Worm (Caenorhabditis elegans) whole organism, mixed stage, embryonic: ENCODE measurements around the gene phb-2.

ENCODE experiments used
- bed-3 ChIP-seq: fragments of 200-800 bp; sonication (Bioruptor generic); optimal IDR thresholded peaks from 3 replicates; lab custom pipeline; 2018; ENCODE audit warnings: mild to moderate bottlenecking, missing genetic modification characterization, moderate library complexity, missing compliant biosample characterization
- blmp-1 ChIP-seq: fragments of 150-350 bp; optimal IDR thresholded peaks from 2 replicates; lab custom pipeline; 2014; ENCODE audit warnings: missing biosample characterization, missing genetic modification characterization
- ceh-39 ChIP-seq: fragments of 150-350 bp; optimal IDR thresholded peaks from 2 replicates; lab custom pipeline; 2014; ENCODE audit warnings: missing biosample characterization, missing genetic modification characterization
- ceh-43 ChIP-seq: fragments of 200-800 bp; sonication (Bioruptor generic); optimal IDR thresholded peaks from 2 replicates; lab custom pipeline; 2018; ENCODE audit warnings: mild to moderate bottlenecking, missing genetic modification characterization, moderate library complexity, missing compliant biosample characterization
- ceh-83 ChIP-seq: fragments of 200-800 bp; sonication (Bioruptor generic); optimal IDR thresholded peaks from 2 replicates; lab custom pipeline; 2018; ENCODE audit warnings: mild to moderate bottlenecking, missing genetic modification characterization, missing compliant biosample characterization
- ces-1 ChIP-seq: fragments of 150-350 bp; optimal IDR thresholded peaks from 2 replicates; lab custom pipeline; 2014; ENCODE audit warnings: missing biosample characterization, missing genetic modification reagents, missing genetic modification characterization
- cnd-1 ChIP-seq: fragments of 200-800 bp; sonication (Bioruptor generic); optimal IDR thresholded peaks from 2 replicates; lab custom pipeline; 2018; ENCODE audit warnings: mild to moderate bottlenecking, missing genetic modification characterization, missing compliant biosample characterization
- drap-1 ChIP-seq: fragments of 200-800 bp; sonication (Bioruptor generic); optimal IDR thresholded peaks from 3 replicates; lab custom pipeline; 2018; ENCODE audit warnings: mild to moderate bottlenecking, missing genetic modification characterization, missing compliant biosample characterization
- elt-3 ChIP-seq: fragments of 150-350 bp; optimal IDR thresholded peaks from 2 replicates; lab custom pipeline; 2014; ENCODE audit warnings: missing biosample characterization, missing genetic modification characterization
- flh-1 ChIP-seq: fragments of 200-800 bp; sonication (Bioruptor generic); optimal IDR thresholded peaks from 2 replicates; lab custom pipeline; 2018; ENCODE audit warnings: mild to moderate bottlenecking, missing genetic modification characterization, moderate library complexity, missing compliant biosample characterization
- ham-2 ChIP-seq: fragments of 200-800 bp; sonication (Bioruptor generic); optimal IDR thresholded peaks from 2 replicates; lab custom pipeline; 2018; ENCODE audit warnings: mild to moderate bottlenecking, missing genetic modification characterization, missing compliant biosample characterization
- hlh-1 ChIP-seq: fragments of 150-350 bp; optimal IDR thresholded peaks from 2 replicates; lab custom pipeline; 2014; ENCODE audit warnings: missing biosample characterization, missing genetic modification reagents, missing genetic modification characterization
- lin-13 ChIP-seq: fragments of 150-350 bp; optimal IDR thresholded peaks from 2 replicates; lab custom pipeline; 2014; ENCODE audit warnings: missing biosample characterization, missing genetic modification characterization
- lin-32 ChIP-seq: fragments of 200-800 bp; sonication (Bioruptor generic); optimal IDR thresholded peaks from 2 replicates; lab custom pipeline; 2018; ENCODE audit warnings: mild to moderate bottlenecking, missing genetic modification characterization, missing compliant biosample characterization
- mab-5 ChIP-seq: fragments of 150-350 bp; optimal IDR thresholded peaks from 2 replicates; lab custom pipeline; 2014; ENCODE audit warnings: missing biosample characterization, missing genetic modification characterization
- mep-1 ChIP-seq: fragments of 150-350 bp; optimal IDR thresholded peaks from 2 replicates; lab custom pipeline; 2017; ENCODE audit warnings: missing biosample characterization, missing genetic modification reagents, missing genetic modification characterization, inconsistent platforms
- mls-2 ChIP-seq: sonication (generic microtip); optimal IDR thresholded peaks from 2 replicates; lab custom pipeline; 2016; ENCODE audit warnings: mild to moderate bottlenecking, missing genetic modification characterization, moderate library complexity, missing compliant biosample characterization
- nhr-12 ChIP-seq: fragments of 150-350 bp; optimal IDR thresholded peaks from 2 replicates; lab custom pipeline; 2014; ENCODE audit warnings: missing biosample characterization, missing genetic modification characterization
- nhr-2 ChIP-seq: fragments of 150-350 bp; optimal IDR thresholded peaks from 2 replicates; lab custom pipeline; 2014; ENCODE audit warnings: missing biosample characterization, missing genetic modification characterization
- nhr-28 ChIP-seq: fragments of 150-350 bp; optimal IDR thresholded peaks from 2 replicates; lab custom pipeline; 2014; ENCODE audit warnings: missing biosample characterization, missing genetic modification characterization
- nhr-76 ChIP-seq: sonication (generic microtip); optimal IDR thresholded peaks from 2 replicates; lab custom pipeline; 2017; ENCODE audit warnings: missing biosample characterization, missing genetic modification characterization
- pha-4 ChIP-seq: fragments of 150-350 bp; optimal IDR thresholded peaks from 2 replicates; lab custom pipeline; 2018; ENCODE audit warnings: missing biosample characterization, missing genetic modification reagents, missing genetic modification characterization
- sem-2 ChIP-seq: fragments of 200-800 bp; sonication (Bioruptor generic); optimal IDR thresholded peaks from 2 replicates; lab custom pipeline; 2018; ENCODE audit warnings: mild to moderate bottlenecking, missing genetic modification characterization, missing compliant biosample characterization
- sptf-1 ChIP-seq: sonication (generic microtip); optimal IDR thresholded peaks from 2 replicates; lab custom pipeline; 2017; ENCODE audit warnings: mild to moderate bottlenecking, missing genetic modification characterization, moderate library complexity, missing compliant biosample characterization
- unc-120 ChIP-seq: sonication (generic microtip); optimal IDR thresholded peaks from 2 replicates; lab custom pipeline; 2017; ENCODE audit warnings: missing genetic modification characterization, missing compliant biosample characterization; ENCODE audit not compliant: poor library complexity, severe bottlenecking
- unc-62 ChIP-seq: fragments of 150-350 bp; optimal IDR thresholded peaks from 2 replicates; lab custom pipeline; 2014; ENCODE audit warnings: missing biosample characterization, missing genetic modification reagents, missing genetic modification characterization
- zip-8 ChIP-seq: fragments of 150-350 bp; optimal IDR thresholded peaks from 2 replicates; lab custom pipeline; 2014; ENCODE audit warnings: missing biosample characterization, missing genetic modification characterization

phb-2 gene

DNA sequence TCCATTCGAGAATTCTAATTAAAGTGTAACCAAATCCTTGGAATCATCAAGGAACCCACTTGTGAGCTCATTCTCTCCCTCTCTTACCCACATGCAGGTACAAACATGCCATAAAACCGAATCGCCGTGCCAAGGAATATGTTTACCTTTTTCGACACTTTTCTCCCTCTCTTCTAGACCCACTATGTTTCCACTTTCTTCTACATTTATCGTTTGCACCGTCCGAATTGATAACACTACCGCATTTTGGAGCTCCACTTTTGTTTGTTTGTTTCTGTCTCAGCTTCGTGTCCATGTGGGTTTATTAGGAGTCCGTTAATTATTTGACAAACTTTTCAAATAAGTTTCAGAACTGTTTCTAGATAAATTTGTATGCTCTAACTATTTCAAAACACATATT lies 30.7 kb downstream of the phb-2 start:
- no peak for TF ChIP-seq ces-1 (GFP tag; lab: Kevin White, UChicago)
- no peak for TF ChIP-seq drap-1 (GFP tag; lab: Kevin White, UChicago)
- no peak for TF ChIP-seq nhr-76 (tag; lab: Kevin White, UChicago)
- TF ChIP-seq blmp-1, result no peak
- TF ChIP-seq unc-62, result no peak
- TF ChIP-seq nhr-28 (tag; lab: Kevin White, UChicago), result no peak
- TF ChIP-seq sptf-1 (tag; lab: Kevin White, UChicago), result no peak
- TF ChIP-seq mep-1 (tag; lab: Kevin White, UChicago), result no peak

DNA sequence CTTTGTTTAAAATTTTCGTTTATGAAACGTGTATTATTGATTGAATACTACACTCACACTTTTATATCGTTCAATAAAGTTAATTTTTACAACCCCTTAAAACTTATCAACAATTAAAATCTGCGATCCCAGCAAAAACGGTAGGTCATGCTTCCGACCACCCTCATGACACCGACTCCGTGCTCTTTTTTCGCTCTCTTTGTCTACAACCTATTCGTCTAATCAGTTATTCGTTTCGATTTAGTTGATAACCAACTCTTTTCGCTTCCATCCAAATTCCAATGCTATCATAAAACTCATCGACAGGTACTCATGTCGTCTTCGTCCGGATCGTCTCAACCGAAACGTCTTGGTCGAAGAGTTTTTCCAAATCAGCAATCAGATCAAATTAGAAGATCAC lies 31.9 kb downstream of the phb-2 start, which contains the start of gene F13H8.1:
Gene F13H8.1 (plus strand): TSS at position 311 of the 400 bp plus-strand sequence.
- TF ChIP-seq cnd-1 (tag; lab: Kevin White, UChicago), result no peak
- no peak for TF ChIP-seq sem-2 (GFP tag; lab: Kevin White, UChicago)
- no peak for TF ChIP-seq unc-120 (tag; lab: Kevin White, UChicago)
- TF ChIP-seq ceh-43 (GFP tag; lab: Kevin White, UChicago), result no peak
- TF ChIP-seq mep-1 (tag; lab: Kevin White, UChicago), result no peak
- no peak for TF ChIP-seq sptf-1 (tag; lab: Kevin White, UChicago)

- TF ChIP-seq ceh-39 (tag; lab: Kevin White, UChicago) (no peak), zip-8 (no peak), ces-1 (GFP tag; lab: Kevin White, UChicago) (no peak), lin-13 (tag; lab: Kevin White, UChicago) (no peak), hlh-1 (tag; lab: Kevin White, UChicago) (no peak), drap-1 (GFP tag; lab: Kevin White, UChicago) (no peak), unc-62 (no peak), cnd-1 (tag; lab: Kevin White, UChicago) (no peak), nhr-2 (tag; lab: Kevin White, UChicago) (no peak), nhr-28 (tag; lab: Kevin White, UChicago) (no peak), mep-1 (tag; lab: Kevin White, UChicago) (no peak), flh-1 (GFP tag; lab: Kevin White, UChicago) (no peak), lin-32 (GFP tag; lab: Kevin White, UChicago) (no peak)
These were observed 35.7 kb downstream of the phb-2 start, which contains the start of gene F13H8.6 for ce11 chrII:6286865-6287264. Gene F13H8.6 (minus strand): TSS chrII:6286965.

ce11 chrII:6288104-6288503 lies 36.9 kb downstream of the phb-2 start:
- TF ChIP-seq ceh-39 (tag; lab: Kevin White, UChicago) (no peak), bed-3 (no peak), pha-4 (tag; lab: Kevin White, UChicago) (no peak), blmp-1 (no peak)

DNA sequence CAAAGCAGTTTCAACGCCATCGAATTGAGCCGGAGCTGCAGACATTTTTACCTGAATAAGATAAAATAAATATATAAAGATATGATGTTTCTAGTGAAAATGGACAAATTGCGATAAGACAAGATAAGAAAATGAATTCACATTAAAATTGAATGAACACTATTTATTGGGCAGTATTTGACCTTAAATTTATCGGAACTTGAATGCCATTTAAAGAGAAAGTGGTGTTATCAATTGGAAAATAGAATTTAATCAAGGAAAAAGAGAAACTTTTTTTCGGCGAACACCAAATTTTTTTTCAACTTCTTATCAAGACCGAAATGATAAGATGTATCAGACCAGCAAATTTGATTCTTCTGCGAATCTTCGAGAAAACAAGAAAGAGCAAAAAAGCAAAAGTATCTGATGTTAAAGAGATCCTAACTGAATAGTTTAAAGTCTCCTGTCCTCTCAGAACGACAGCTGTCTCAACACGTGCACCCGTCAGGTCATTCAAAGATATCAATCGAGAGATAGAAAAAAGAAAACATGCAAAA lies 38.9 kb downstream of the phb-2 start, which contains the start of gene upb-1:
Gene upb-1 (minus strand): TSS at position 51 of the 536 bp plus-strand sequence.
- TF ChIP-seq hlh-1 (tag; lab: Kevin White, UChicago) (peak; percentile 100), cnd-1 (tag; lab: Kevin White, UChicago) (no peak), unc-62 (peak; percentile 90)

DNA sequence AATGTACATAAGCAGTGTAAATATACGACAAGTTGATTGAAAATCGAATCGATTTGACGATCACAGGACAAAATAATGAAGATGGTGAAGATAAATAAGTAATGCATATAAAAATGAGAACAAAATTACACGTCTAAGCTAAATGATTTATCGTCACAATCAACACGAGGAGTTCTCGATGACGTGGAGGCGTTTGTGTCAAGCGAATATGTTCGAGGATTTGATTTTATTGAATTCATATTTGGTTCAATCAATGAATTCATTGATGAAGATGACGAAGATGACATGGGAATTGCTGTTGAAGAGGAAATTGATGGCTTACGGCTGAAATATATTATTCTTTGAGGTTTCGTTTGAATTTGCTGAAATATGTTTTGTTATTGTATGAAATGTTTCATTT lies 41.3 kb downstream of the phb-2 start, which contains the start of gene nyn-3:
Gene nyn-3 (minus strand): TSS at position 101 of the 400 bp plus-strand sequence.
- no peak for TF ChIP-seq ham-2 (GFP tag; lab: Kevin White, UChicago)

ce11 chrII:6294261-6294660 lies 43.0 kb downstream of the phb-2 start, which contains the start of gene mps-1:
Gene mps-1 (minus strand): TSS chrII:6294361.
- TF ChIP-seq ham-2 (GFP tag; lab: Kevin White, UChicago) (no peak), ceh-39 (tag; lab: Kevin White, UChicago) (no peak), nhr-12 (tag; lab: Kevin White, UChicago) (no peak), ceh-83 (no peak), cnd-1 (tag; lab: Kevin White, UChicago) (no peak), mab-5 (no peak), ceh-43 (GFP tag; lab: Kevin White, UChicago) (no peak), drap-1 (GFP tag; lab: Kevin White, UChicago) (no peak), elt-3 (tag; lab: Kevin White, UChicago) (no peak), mls-2 (tag; lab: Kevin White, UChicago) (no peak)
